Worm (Caenorhabditis elegans): ENCODE measurements around the gene tofu-7.

ce11 chrIII:7063061-7063460 lies 21.8 kb downstream of the tofu-7 start:
- TF ChIP-seq zag-1 (tag; optimal IDR thresholded peaks at IDR 0.05), result no peak
- TF ChIP-seq fos-1 (tag; optimal IDR thresholded peaks at IDR 0.05), result no peak
- no peak for TF ChIP-seq lin-13 (GFP tag; optimal IDR thresholded peaks at IDR 0.05)
- no peak for TF ChIP-seq nhr-25 (tag; optimal IDR thresholded peaks at IDR 0.05; ENCODE audit: borderline replicate concordance, insufficient read depth)

Measured in whole organism, L4 larva.